Fruit fly (Drosophila melanogaster) whole organism, prepupa: ENCODE data around the gene SMSr.
A peak's percentile ranks its signal among the peaks of the same experiment; 100 is the strongest.

ENCODE experiments used
- CG10669 ChIP-seq: fragments of 200-800 bp; sonication (Bioruptor generic); optimal IDR thresholded peaks from 3 replicates; lab custom pipeline; 2018; ENCODE audit warnings: missing biosample characterization, mild to moderate bottlenecking, missing genetic modification characterization, moderate library complexity
- CG11762 ChIP-seq: fragments of 200-800 bp; sonication (Bioruptor generic); optimal IDR thresholded peaks from 3 replicates; lab custom pipeline; 2016; ENCODE audit warnings: missing biosample characterization, missing genetic modification characterization; ENCODE audit not compliant: insufficient read depth
- CG11902 ChIP-seq: fragments of 200-800 bp; sonication (Bioruptor generic); optimal IDR thresholded peaks from 3 replicates; lab custom pipeline; 2016; ENCODE audit warnings: missing biosample characterization, missing genetic modification characterization
- CG16779 ChIP-seq: fragments of 200-800 bp; sonication (Bioruptor generic); optimal IDR thresholded peaks from 3 replicates; lab custom pipeline; 2017; ENCODE audit warnings: missing biosample characterization, mild to moderate bottlenecking, missing genetic modification characterization
- CG31627 ChIP-seq: fragments of 200-800 bp; sonication (Bioruptor generic); optimal IDR thresholded peaks from 3 replicates; lab custom pipeline; 2016; ENCODE audit warnings: missing biosample characterization, missing genetic modification characterization
- CG32006 ChIP-seq: fragments of 200-800 bp; sonication (Bioruptor generic); optimal IDR thresholded peaks from 3 replicates; lab custom pipeline; 2017; ENCODE audit warnings: missing biosample characterization, mild to moderate bottlenecking, missing genetic modification characterization
- CG34406 ChIP-seq: fragments of 200-800 bp; sonication (Bioruptor generic); optimal IDR thresholded peaks from 3 replicates; lab custom pipeline; 2016; ENCODE audit warnings: missing biosample characterization, missing genetic modification characterization
- CG3919 ChIP-seq: fragments of 200-800 bp; sonication (Bioruptor generic); optimal IDR thresholded peaks from 3 replicates; lab custom pipeline; 2016; ENCODE audit warnings: missing biosample characterization, missing genetic modification characterization
- CG6163 ChIP-seq: fragments of 200-800 bp; sonication (Bioruptor generic); IDR thresholded peaks from 3 replicates; pipeline ENCODE4 v1.3.6; 2022; ENCODE audit warnings: missing biosample characterization, missing genetic modification characterization
- CG6276 ChIP-seq: fragments of 200-800 bp; sonication (Bioruptor generic); optimal IDR thresholded peaks from 2 replicates; lab custom pipeline; 2017; ENCODE audit warnings: missing biosample characterization, mild to moderate bottlenecking, missing genetic modification characterization
- CG6792 ChIP-seq: fragments of 200-800 bp; sonication (Bioruptor generic); optimal IDR thresholded peaks from 3 replicates; lab custom pipeline; 2016; ENCODE audit warnings: missing biosample characterization, missing genetic modification characterization
- CG8319 ChIP-seq: fragments of 200-800 bp; sonication (Bioruptor generic); optimal IDR thresholded peaks from 3 replicates; lab custom pipeline; 2016; ENCODE audit warnings: missing biosample characterization, missing genetic modification characterization
- CG8632 ChIP-seq: fragments of 200-800 bp; sonication (Bioruptor generic); optimal IDR thresholded peaks from 3 replicates; lab custom pipeline; 2016; ENCODE audit warnings: missing biosample characterization, missing genetic modification characterization
- Eip93F ChIP-seq: fragments of 200-800 bp; sonication (Bioruptor generic); optimal IDR thresholded peaks from 2 replicates; lab custom pipeline; 2016; ENCODE audit warnings: missing biosample characterization, mild to moderate bottlenecking, missing genetic modification characterization
- Ets21C ChIP-seq: fragments of 200-800 bp; sonication (Bioruptor generic); optimal IDR thresholded peaks from 3 replicates; lab custom pipeline; 2016; ENCODE audit warnings: missing biosample characterization, missing genetic modification characterization
- Gug ChIP-seq: fragments of 200-800 bp; sonication (Bioruptor generic); IDR thresholded peaks from 2 replicates; pipeline ENCODE4 v1.3.6; 2022; ENCODE audit warnings: missing biosample characterization, missing genetic modification characterization
- Hr38 ChIP-seq: sonication (Bioruptor generic); optimal IDR thresholded peaks from 2 replicates; lab custom pipeline; 2016; ENCODE audit warnings: missing biosample characterization, missing genetic modification characterization
- Hr39 ChIP-seq: fragments of 200-800 bp; sonication (Bioruptor generic); optimal IDR thresholded peaks from 2 replicates; lab custom pipeline; 2016; ENCODE audit warnings: missing biosample characterization, missing genetic modification characterization
- Hr4 ChIP-seq: fragments of 200-800 bp; sonication (Bioruptor generic); optimal IDR thresholded peaks from 3 replicates; lab custom pipeline; 2016; ENCODE audit warnings: missing biosample characterization, missing genetic modification characterization
- OdsH ChIP-seq: fragments of 200-800 bp; sonication (Bioruptor generic); optimal IDR thresholded peaks from 3 replicates; lab custom pipeline; 2016; ENCODE audit warnings: missing biosample characterization, missing genetic modification characterization
- Sox14 ChIP-seq: fragments of 200-800 bp; sonication (Bioruptor generic); optimal IDR thresholded peaks from 3 replicates; lab custom pipeline; 2016; ENCODE audit warnings: missing biosample characterization, missing genetic modification characterization
- Sox15 ChIP-seq: fragments of 200-800 bp; sonication (Bioruptor generic); optimal IDR thresholded peaks from 3 replicates; lab custom pipeline; 2016; ENCODE audit warnings: missing biosample characterization, missing genetic modification characterization
- dac ChIP-seq: fragments of 200-800 bp; sonication (Bioruptor generic); optimal IDR thresholded peaks from 2 replicates; lab custom pipeline; 2017; ENCODE audit warnings: missing biosample characterization, mild to moderate bottlenecking, missing genetic modification characterization
- esn ChIP-seq: fragments of 200-800 bp; sonication (Bioruptor generic); optimal IDR thresholded peaks from 2 replicates; lab custom pipeline; 2016; ENCODE audit warnings: missing biosample characterization, mild to moderate bottlenecking, missing genetic modification characterization, moderate library complexity
- fd59A ChIP-seq: fragments of 200-800 bp; sonication (Bioruptor generic); optimal IDR thresholded peaks from 2 replicates; lab custom pipeline; 2017; ENCODE audit warnings: missing biosample characterization, mild to moderate bottlenecking, missing genetic modification characterization, missing genetic modification reagents
- fd85E ChIP-seq: fragments of 200-800 bp; sonication (Bioruptor generic); optimal IDR thresholded peaks from 3 replicates; lab custom pipeline; 2016; ENCODE audit warnings: missing biosample characterization, missing genetic modification characterization
- lz ChIP-seq: fragments of 200-800 bp; sonication (Bioruptor generic); optimal IDR thresholded peaks from 3 replicates; lab custom pipeline; 2016; ENCODE audit warnings: missing biosample characterization, missing genetic modification characterization
- pdm3 ChIP-seq: fragments of 200-800 bp; sonication (Bioruptor generic); optimal IDR thresholded peaks from 3 replicates; lab custom pipeline; 2016; ENCODE audit warnings: missing biosample characterization, missing genetic modification characterization
- salr ChIP-seq, 2 experiments: fragments of 200-800 bp; sonication (Bioruptor generic); optimal IDR thresholded peaks; 3 replicates each; lab custom pipeline; 2016 to 2018; ENCODE audit warnings: missing biosample characterization in 2 of 2, missing genetic modification characterization in 2 of 2, mild to moderate bottlenecking in 1 of 2
- spab ChIP-seq: fragments of 200-800 bp; sonication (Bioruptor generic); optimal IDR thresholded peaks from 2 replicates; lab custom pipeline; 2017; ENCODE audit warnings: missing biosample characterization, mild to moderate bottlenecking, missing genetic modification characterization, missing genetic modification reagents
- ss ChIP-seq, 2 experiments: fragments of 200-800 bp; sonication (Bioruptor generic); optimal IDR thresholded peaks; 2 replicates in 1 of 2; 3 replicates in 1 of 2; lab custom pipeline; 2017 to 2018; ENCODE audit warnings: mild to moderate bottlenecking in 2 of 2, missing biosample characterization in 2 of 2, missing genetic modification characterization in 2 of 2, moderate library complexity in 1 of 2
- svp ChIP-seq: fragments of 200-800 bp; sonication (Bioruptor generic); peaks from one replicate; lab custom pipeline; 2016; ENCODE audit warnings: missing biosample characterization, missing genetic modification characterization
- vri ChIP-seq: fragments of 200-800 bp; sonication (Bioruptor generic); optimal IDR thresholded peaks from 3 replicates; lab custom pipeline; 2016; ENCODE audit warnings: missing biosample characterization, mild to moderate bottlenecking, missing genetic modification characterization

SMSr gene

dm6 chr3L:7399770-7400169 lies 18.5 kb upstream of the SMSr start, which contains the start of gene CG18417:
TSS of gene CG18417 (plus strand) at chr3L:7400070.
- TF ChIP-seq CG3919 (no peak), CG8632 (GFP tag; lab: Kevin White, UChicago) (no peak), fd59A (GFP tag; lab: Kevin White, UChicago) (no peak), ss (GFP tag; optimal IDR thresholded peaks at IDR 0.05; lab: Kevin White, UChicago) (no peak), CG6276 (GFP tag; lab: Kevin White, UChicago) (no peak), Sox15 (no peak), CG32006 (GFP tag; lab: Kevin White, UChicago) (no peak)

- TF ChIP-seq CG11762 (GFP tag; lab: Kevin White, UChicago) (no peak), Ets21C (no peak), Hr39 (GFP tag; lab: Kevin White, UChicago) (no peak), CG11902 (GFP tag; lab: Kevin White, UChicago) (no peak), CG6792 (no peak), salr (GFP tag; optimal IDR thresholded peaks at IDR 0.05; lab: Kevin White, UChicago) (no peak), CG8632 (GFP tag; lab: Kevin White, UChicago) (no peak), CG16779 (tag; lab: Kevin White, UChicago) (no peak), Eip93F (GFP tag; lab: Kevin White, UChicago) (no peak), pdm3 (GFP tag; lab: Kevin White, UChicago) (no peak), CG8319 (no peak), esn (GFP tag; lab: Kevin White, UChicago) (no peak), CG3919 (no peak), lz (GFP tag; lab: Kevin White, UChicago) (no peak), CG31627 (GFP tag; lab: Kevin White, UChicago) (no peak), svp (GFP tag; lab: Kevin White, UChicago) (no peak), dac (no peak), CG10669 (no peak), Sox14 (GFP tag; lab: Kevin White, UChicago) (no peak), Hr38 (no peak)
- TF ChIP-seq, all 60 proteins: peak for 0
These were observed 16.7 kb upstream of the SMSr start, which contains the start of gene CG8562 for dm6 chr3L:7397979-7398378. TSS of gene CG8562 (plus strand) at chr3L:7398285.

dm6 chr3L:7396055-7396454 lies 14.8 kb upstream of the SMSr start, which contains the start of gene CG32379:
TSS of gene CG32379 (plus strand) at chr3L:7396355.
- TF ChIP-seq Gug (GFP tag; lab: Robert Waterston, UW): no peak
- TF ChIP-seq CG6163: no peak
- TF ChIP-seq, all 60 proteins: peak for 0

dm6 chr3L:7390442-7390841 lies 9.2 kb upstream of the SMSr start, which contains the start of gene CG8563:
TSS of gene CG8563 (plus strand) at chr3L:7390742.
- TF ChIP-seq vri (GFP tag; lab: Kevin White, UChicago) (no peak), spab (no peak), Hr4 (GFP tag; lab: Kevin White, UChicago) (no peak), OdsH (GFP tag; lab: Kevin White, UChicago) (no peak)
- TF ChIP-seq, all 60 proteins: peak for 0

dm6 chr3L:7390004-7390403 lies 8.7 kb upstream of the SMSr start:
- TF ChIP-seq salr (GFP tag; optimal IDR thresholded peaks at IDR 0.05; lab: Kevin White, UChicago) (no peak), CG8632 (GFP tag; lab: Kevin White, UChicago) (no peak), Hr38 (no peak), fd85E (no peak), Hr39 (GFP tag; lab: Kevin White, UChicago) (no peak), CG34406 (no peak)

dm6 chr3L:7387814-7388213 lies 6.5 kb upstream of the SMSr start, which contains the start of gene CG8564:
TSS of gene CG8564 (minus strand) at chr3L:7387914.
- no peak for TF ChIP-seq Gug (GFP tag; lab: Robert Waterston, UW)
- no peak for TF ChIP-seq Hr38
- TF ChIP-seq svp (GFP tag; lab: Kevin White, UChicago): peak; percentile 10
- TF ChIP-seq, all 60 proteins: peak for 1
